Worm (Caenorhabditis elegans): ENCODE data around the gene F22E5.1.

DNA sequence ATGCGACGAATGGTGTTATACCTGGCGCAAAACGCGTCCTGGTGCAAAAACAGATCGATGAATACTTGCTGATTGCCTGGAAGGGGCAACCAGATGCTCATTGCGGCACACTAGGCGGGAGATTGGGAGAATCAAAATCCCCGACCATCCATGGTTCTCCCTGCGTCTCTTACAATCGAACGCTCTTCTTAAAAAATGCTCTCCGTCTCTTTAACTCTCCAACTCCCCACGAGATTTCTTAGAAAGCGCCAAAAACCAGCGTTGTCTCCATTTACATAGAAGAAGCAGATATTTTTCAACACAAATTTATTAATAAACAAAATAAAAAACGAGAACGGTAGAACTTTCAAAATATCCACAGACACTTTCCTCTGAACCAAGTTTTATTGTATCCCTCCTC lies 7.5 kb downstream of the F22E5.1 start, which contains the start of gene F34D6.1:
- TF ChIP-seq flt-1 (GFP tag; IDR thresholded peaks at IDR 0.05) (no peak), scrt-1 (GFP tag; IDR thresholded peaks at IDR 0.05) (no peak), hmg-4 (GFP tag; optimal IDR thresholded peaks at IDR 0.05) (no peak), hnd-1 (tag; optimal IDR thresholded peaks at IDR 0.05) (no peak), ets-7 (tag; optimal IDR thresholded peaks at IDR 0.05) (no peak), F13C5.2 (tag; optimal IDR thresholded peaks at IDR 0.05) (no peak)
